Fruit fly (Drosophila melanogaster) whole organism, embryonic: ENCODE results near the gene CG7173.

ENCODE experiments used
- Asciz ChIP-seq: fragments of 200-800 bp; sonication (Bioruptor generic); optimal IDR thresholded peaks from 2 replicates; lab custom pipeline; 2017; ENCODE audit warnings: missing biosample characterization, mild to moderate bottlenecking, missing genetic modification characterization, missing genetic modification reagents
- BEAF-32 ChIP-seq: fragments of 200-800 bp; sonication (Bioruptor generic); optimal IDR thresholded peaks from 3 replicates; lab custom pipeline; 2017; ENCODE audit warnings: missing biosample characterization, missing genetic modification characterization, mild to moderate bottlenecking, moderate library complexity, missing genetic modification reagents
- CG11085 ChIP-seq: fragments of 200-800 bp; sonication (Bioruptor generic); IDR thresholded peaks from 2 replicates; pipeline ENCODE4 v1.3.6; 2022; ENCODE audit warnings: missing biosample characterization, missing genetic modification characterization
- CG11723 ChIP-seq: fragments of 200-800 bp; sonication (Bioruptor generic); optimal IDR thresholded peaks from 2 replicates; lab custom pipeline; 2017; ENCODE audit warnings: missing biosample characterization, mild to moderate bottlenecking, missing genetic modification characterization
- CG13287 ChIP-seq: fragments of 200-800 bp; sonication (Bioruptor generic); IDR thresholded peaks from 2 replicates; pipeline ENCODE4 v1.3.6; 2022; ENCODE audit warnings: missing biosample characterization, missing genetic modification characterization; ENCODE audit not compliant: partially characterized antibody
- CG15269 ChIP-seq: fragments of 200-800 bp; sonication (Bioruptor generic); optimal IDR thresholded peaks from 2 replicates; lab custom pipeline; 2018; ENCODE audit warnings: missing biosample characterization, mild to moderate bottlenecking, missing genetic modification characterization, moderate library complexity
- CG15514 ChIP-seq: fragments of 200-800 bp; sonication (Bioruptor generic); optimal IDR thresholded peaks from 3 replicates; lab custom pipeline; 2017; ENCODE audit warnings: missing biosample characterization, missing genetic modification characterization, mild to moderate bottlenecking, moderate library complexity, missing genetic modification reagents
- CG15601 ChIP-seq: fragments of 200-800 bp; sonication (Bioruptor generic); optimal IDR thresholded peaks from 3 replicates; lab custom pipeline; 2019; ENCODE audit warnings: missing biosample characterization, mild to moderate bottlenecking, missing genetic modification characterization, moderate library complexity
- CG16863 ChIP-seq: fragments of 200-800 bp; sonication (Bioruptor generic); optimal IDR thresholded peaks from 3 replicates; lab custom pipeline; 2016; ENCODE audit warnings: missing biosample characterization, missing genetic modification characterization
- CG17612 ChIP-seq: fragments of 200-800 bp; sonication (Bioruptor generic); IDR thresholded peaks from 2 replicates; pipeline ENCODE4 v1.3.6; 2022; ENCODE audit warnings: missing biosample characterization, missing genetic modification characterization
- CG30020 ChIP-seq: fragments of 200-800 bp; optimal IDR thresholded peaks from 2 replicates; lab custom pipeline; 2019; ENCODE audit warnings: missing biosample characterization, mild to moderate bottlenecking, missing genetic modification characterization, moderate library complexity
- CG3407 ChIP-seq: fragments of 200-800 bp; sonication (Bioruptor generic); optimal IDR thresholded peaks from 2 replicates; lab custom pipeline; 2018; ENCODE audit warnings: missing biosample characterization, mild to moderate bottlenecking, missing genetic modification characterization
- CG4360 ChIP-seq: fragments of 200-800 bp; sonication (Bioruptor generic); IDR thresholded peaks from 2 replicates; pipeline ENCODE4 v1.3.6; 2022; ENCODE audit warnings: missing biosample characterization, missing genetic modification characterization
- CG5180 ChIP-seq: fragments of 200-800 bp; sonication (Bioruptor generic); optimal IDR thresholded peaks from 3 replicates; lab custom pipeline; 2017; ENCODE audit warnings: missing biosample characterization, missing genetic modification characterization, mild to moderate bottlenecking, moderate library complexity, missing genetic modification reagents
- CG5245 ChIP-seq: fragments of 200-800 bp; sonication (Bioruptor generic); optimal IDR thresholded peaks from 3 replicates; lab custom pipeline; 2016; ENCODE audit warnings: missing biosample characterization, missing genetic modification characterization
- CG8924 ChIP-seq: fragments of 200-800 bp; optimal IDR thresholded peaks from 3 replicates; lab custom pipeline; 2019; ENCODE audit warnings: missing biosample characterization, mild to moderate bottlenecking, missing genetic modification characterization, moderate library complexity
- D19A ChIP-seq: fragments of 200-800 bp; optimal IDR thresholded peaks from 3 replicates; lab custom pipeline; 2019; ENCODE audit warnings: missing biosample characterization, mild to moderate bottlenecking, missing genetic modification characterization, moderate library complexity
- D19B ChIP-seq: fragments of 200-800 bp; sonication (Bioruptor generic); optimal IDR thresholded peaks from 2 replicates; lab custom pipeline; 2017; ENCODE audit warnings: missing biosample characterization, mild to moderate bottlenecking, missing genetic modification characterization
- Dbx ChIP-seq: fragments of 200-800 bp; sonication (Bioruptor generic); IDR thresholded peaks from 3 replicates; pipeline ENCODE4 v1.3.6; 2022; ENCODE audit warnings: missing biosample characterization, missing genetic modification characterization
- HLHmδ ChIP-seq: fragments of 200-800 bp; sonication (Bioruptor generic); optimal IDR thresholded peaks from 2 replicates; lab custom pipeline; 2018; ENCODE audit warnings: missing biosample characterization, mild to moderate bottlenecking, missing genetic modification characterization, moderate library complexity
- Hand ChIP-seq: fragments of 200-800 bp; sonication (Bioruptor generic); optimal IDR thresholded peaks from 2 replicates; lab custom pipeline; 2017; ENCODE audit warnings: mild to moderate bottlenecking, missing biosample characterization, missing genetic modification reagents, missing genetic modification characterization
- Hmr ChIP-seq: fragments of 200-800 bp; sonication (Bioruptor generic); optimal IDR thresholded peaks from 3 replicates; lab custom pipeline; 2017; ENCODE audit warnings: mild to moderate bottlenecking, missing biosample characterization, missing genetic modification reagents, missing genetic modification characterization
- MTF-1 ChIP-seq: fragments of 200-800 bp; sonication (Bioruptor generic); optimal IDR thresholded peaks from 2 replicates; lab custom pipeline; 2018; ENCODE audit warnings: missing biosample characterization, mild to moderate bottlenecking, missing genetic modification characterization, borderline replicate concordance
- Nf-YB ChIP-seq: fragments of 200-800 bp; sonication (Bioruptor generic); optimal IDR thresholded peaks from 3 replicates; lab custom pipeline; 2019; ENCODE audit warnings: missing biosample characterization, mild to moderate bottlenecking, missing genetic modification characterization, moderate library complexity
- Opbp ChIP-seq: fragments of 200-800 bp; sonication (Bioruptor generic); IDR thresholded peaks from 3 replicates; pipeline ENCODE4 v1.3.6; 2022; ENCODE audit warnings: missing biosample characterization, missing genetic modification characterization; ENCODE audit not compliant: partially characterized antibody
- Rfx ChIP-seq: fragments of 200-800 bp; sonication (Bioruptor generic); IDR thresholded peaks from 2 replicates; pipeline ENCODE4 v1.3.6; 2022; ENCODE audit warnings: missing biosample characterization, missing genetic modification characterization
- amos ChIP-seq: fragments of 200-800 bp; sonication (Bioruptor generic); IDR thresholded peaks from 2 replicates; pipeline ENCODE4 v1.3.6; 2022; ENCODE audit warnings: missing biosample characterization, missing genetic modification characterization; ENCODE audit not compliant: partially characterized antibody
- ase ChIP-seq: fragments of 200-800 bp; sonication (Bioruptor generic); IDR thresholded peaks from 3 replicates; pipeline ENCODE4 v1.3.6; 2022; ENCODE audit warnings: missing biosample characterization, missing genetic modification characterization
- bsh ChIP-seq, 2 experiments: fragments of 200-800 bp; sonication (Bioruptor generic); optimal IDR thresholded peaks; 2 replicates each; lab custom pipeline; 2017 to 2018; ENCODE audit warnings: mild to moderate bottlenecking in 2 of 2, missing biosample characterization in 2 of 2, missing genetic modification characterization in 2 of 2, moderate library complexity in 1 of 2
- chn ChIP-seq: fragments of 200-800 bp; sonication (Bioruptor generic); optimal IDR thresholded peaks from 2 replicates; lab custom pipeline; 2016; ENCODE audit warnings: missing biosample characterization, missing genetic modification characterization
- ci ChIP-seq: fragments of 200-800 bp; sonication (Bioruptor generic); IDR thresholded peaks from 3 replicates; pipeline ENCODE4 v1.3.6; 2022; ENCODE audit warnings: missing biosample characterization, missing genetic modification characterization
- cwo ChIP-seq: fragments of 200-800 bp; sonication (Bioruptor generic); optimal IDR thresholded peaks from 3 replicates; lab custom pipeline; 2017; ENCODE audit warnings: missing biosample characterization, missing genetic modification characterization, mild to moderate bottlenecking, moderate library complexity, missing genetic modification reagents
- dysf ChIP-seq: fragments of 200-800 bp; sonication (Bioruptor generic); IDR thresholded peaks from 3 replicates; pipeline ENCODE4 v1.3.6; 2022; ENCODE audit warnings: missing biosample characterization, missing genetic modification characterization
- ems ChIP-seq: fragments of 200-800 bp; sonication (Bioruptor generic); optimal IDR thresholded peaks from 3 replicates; lab custom pipeline; 2016; ENCODE audit warnings: missing biosample characterization, missing genetic modification characterization
- eyg ChIP-seq: fragments of 200-800 bp; sonication (Bioruptor generic); optimal IDR thresholded peaks from 3 replicates; lab custom pipeline; 2016; ENCODE audit warnings: missing biosample characterization, missing genetic modification characterization
- fd64A ChIP-seq: fragments of 200-800 bp; sonication (Bioruptor generic); optimal IDR thresholded peaks from 3 replicates; lab custom pipeline; 2018; ENCODE audit warnings: missing biosample characterization, mild to moderate bottlenecking, missing genetic modification characterization
- gfzf ChIP-seq: fragments of 200-800 bp; sonication (Bioruptor generic); optimal IDR thresholded peaks from 2 replicates; lab custom pipeline; 2016; ENCODE audit warnings: missing biosample characterization, mild to moderate bottlenecking, missing genetic modification characterization, moderate library complexity
- h ChIP-seq: fragments of >200 bp; optimal IDR thresholded peaks from 2 replicates; lab custom pipeline; 2017
- ham ChIP-seq: fragments of 200-800 bp; sonication (Bioruptor generic); IDR thresholded peaks from 2 replicates; pipeline ENCODE4 v1.3.6; 2022; ENCODE audit warnings: missing biosample characterization, missing genetic modification characterization
- hbn ChIP-seq: fragments of 200-800 bp; sonication (Bioruptor generic); IDR thresholded peaks from 2 replicates; pipeline ENCODE4 v1.3.6; 2022; ENCODE audit warnings: missing biosample characterization, missing genetic modification characterization; ENCODE audit not compliant: partially characterized antibody
- lbe ChIP-seq: fragments of 200-800 bp; sonication (Bioruptor generic); optimal IDR thresholded peaks from 2 replicates; lab custom pipeline; 2016; ENCODE audit warnings: missing biosample characterization, mild to moderate bottlenecking, missing genetic modification characterization
- lola ChIP-seq, 3 experiments: fragments of >200 bp in 2 of 3; fragments of 200-800 bp in 1 of 3; sonication (Bioruptor generic) in 1 of 3; optimal IDR thresholded peaks; 2 replicates each; lab custom pipeline; 2017 to 2019; ENCODE audit warnings: missing biosample characterization in 3 of 3, missing genetic modification characterization in 3 of 3, mild to moderate bottlenecking in 1 of 3, moderate library complexity in 1 of 3
- luna ChIP-seq: fragments of 200-800 bp; sonication (Bioruptor generic); optimal IDR thresholded peaks from 2 replicates; lab custom pipeline; 2016; ENCODE audit warnings: missing biosample characterization, missing genetic modification characterization
- nerfin-1 ChIP-seq: fragments of 200-800 bp; sonication (Bioruptor generic); optimal IDR thresholded peaks from 3 replicates; lab custom pipeline; 2019; ENCODE audit warnings: missing biosample characterization, mild to moderate bottlenecking, missing genetic modification characterization, moderate library complexity
- sisA ChIP-seq: fragments of 200-800 bp; sonication (Bioruptor generic); IDR thresholded peaks from 2 replicates; pipeline ENCODE4 v1.3.6; 2022; ENCODE audit warnings: missing biosample characterization, missing genetic modification characterization
- so ChIP-seq: fragments of 200-800 bp; sonication (Bioruptor generic); IDR thresholded peaks from 3 replicates; pipeline ENCODE4 v1.3.6; 2022; ENCODE audit warnings: missing biosample characterization, missing genetic modification characterization
- ssp ChIP-seq: fragments of 200-800 bp; sonication (Bioruptor generic); IDR thresholded peaks from 2 replicates; pipeline ENCODE4 v1.3.6; 2022; ENCODE audit warnings: missing biosample characterization, missing genetic modification characterization
- unc-4 ChIP-seq: fragments of 200-800 bp; sonication (Bioruptor generic); IDR thresholded peaks from 2 replicates; pipeline ENCODE4 v1.3.6; 2022; ENCODE audit warnings: missing biosample characterization, missing genetic modification characterization; ENCODE audit not compliant: partially characterized antibody
- wek ChIP-seq: fragments of 200-800 bp; sonication (Bioruptor generic); optimal IDR thresholded peaks from 3 replicates; lab custom pipeline; 2018; ENCODE audit warnings: missing biosample characterization, mild to moderate bottlenecking, missing genetic modification characterization, moderate library complexity
- wor ChIP-seq: fragments of 200-800 bp; sonication (Bioruptor generic); IDR thresholded peaks from 2 replicates; pipeline ENCODE4 v1.3.6; 2022; ENCODE audit warnings: missing biosample characterization, missing genetic modification characterization

The CG7173 gene

dm6 chr3L:21574296-21574745, 16.3 kb upstream of the CG7173 start (continued):
- TF ChIP-seq Opbp (GFP tag; lab: Robert Waterston, UW) (peak; percentile 28; the same call in 1 of the 3 replicates), CG30020 (tag; lab: Kevin White, UChicago) (peak; percentile 53), lbe (GFP tag; lab: Kevin White, UChicago) (no peak), CG15601 (tag; lab: Kevin White, UChicago) (no peak), Rfx (GFP tag; lab: Robert Waterston, UW) (no peak), h (lab: Kevin White, UChicago) (no peak), dysf (no peak), Hmr (no peak), CG13287 (GFP tag; lab: Robert Waterston, UW) (peak; percentile 19; the same call in 1 of the 2 replicates), lola (GFP tag; optimal IDR thresholded peaks at IDR 0.05; lab: Kevin White, UChicago) (no peak), CG17612 (GFP tag; lab: Robert Waterston, UW) (no peak), Asciz (GFP tag; lab: Kevin White, UChicago) (no peak), CG11723 (GFP tag; lab: Kevin White, UChicago) (no peak), CG8924 (tag; lab: Kevin White, UChicago) (no peak), chn (GFP tag; lab: Kevin White, UChicago) (no peak), nerfin-1 (tag; lab: Kevin White, UChicago) (no peak), Nf-YB (GFP tag; lab: Kevin White, UChicago) (no peak), CG5245 (GFP tag; lab: Kevin White, UChicago) (no peak), unc-4 (GFP tag; lab: Robert Waterston, UW) (no peak), luna (GFP tag; lab: Kevin White, UChicago) (no peak), wor (GFP tag; lab: Robert Waterston, UW) (no peak), gfzf (GFP tag; lab: Kevin White, UChicago) (peak; percentile 70), D19B (GFP tag; lab: Kevin White, UChicago) (peak; percentile 49), HLHmδ (GFP tag; lab: Kevin White, UChicago) (no peak), amos (GFP tag; lab: Robert Waterston, UW) (no peak), BEAF-32 (GFP tag; lab: Kevin White, UChicago) (peak; percentile 22), CG4360 (GFP tag; lab: Robert Waterston, UW) (peak; percentile 37; the same call in 1 of the 2 replicates), fd64A (GFP tag; lab: Kevin White, UChicago) (no peak), CG15269 (tag; lab: Kevin White, UChicago) (no peak), cwo (GFP tag; lab: Kevin White, UChicago) (no peak), MTF-1 (GFP tag; lab: Kevin White, UChicago) (no peak), Hand (GFP tag; lab: Kevin White, UChicago) (no peak), so (GFP tag; lab: Robert Waterston, UW) (no peak), CG15514 (no peak), CG5180 (no peak), CG16863 (GFP tag; lab: Kevin White, UChicago) (no peak), ase (GFP tag; lab: Robert Waterston, UW) (no peak), D19A (peak; percentile 22), CG11085 (GFP tag; lab: Robert Waterston, UW) (no peak), ham (no peak), bsh (GFP tag; optimal IDR thresholded peaks at IDR 0.05; lab: Kevin White, UChicago) (no peak), CG3407 (GFP tag; lab: Kevin White, UChicago) (no peak), Dbx (GFP tag; lab: Robert Waterston, UW) (no peak), ssp (GFP tag; lab: Robert Waterston, UW) (peak; percentile 43; the same call in 1 of the 2 replicates), hbn (no peak), ci (GFP tag; lab: Robert Waterston, UW) (no peak), wek (peak; percentile 95), ems (GFP tag; lab: Kevin White, UChicago) (no peak), eyg (GFP tag; lab: Kevin White, UChicago) (no peak), sisA (GFP tag; lab: Robert Waterston, UW) (no peak)
